Fruit fly (Drosophila melanogaster) whole organism: Measurements from ENCODE around the gene CG42553.

Experiments
- CG8478 ChIP-seq: fragments of >200 bp; optimal IDR thresholded peaks from 2 replicates; lab custom pipeline; 2018; ENCODE audit warnings: inconsistent platforms
- pan ChIP-seq: fragments of >200 bp; optimal IDR thresholded peaks from 2 replicates; lab custom pipeline; 2017
- psq ChIP-seq: fragments of >200 bp; optimal IDR thresholded peaks from 2 replicates; lab custom pipeline; 2017
- usp ChIP-seq: fragments of >200 bp; optimal IDR thresholded peaks from 2 replicates; lab custom pipeline; 2017; ENCODE audit warnings: missing biosample characterization, missing genetic modification characterization, mixed read lengths

dm6 chr3L:885006-885405 lies 51.1 kb downstream of the CG42553 start:
- TF ChIP-seq usp (GFP tag; lab: Kevin White, UChicago) (no peak), psq (lab: Kevin White, UChicago) (no peak), pan (lab: Kevin White, UChicago) (no peak), CG8478 (lab: Kevin White, UChicago) (no peak)
